Worm (Caenorhabditis elegans): Measurements from ENCODE around the gene rnf-121.

Gene rnf-121

ce11 chrIII:4209188-4209587 lies 38.4 kb upstream of the rnf-121 start, which contains the start of gene phlp-2:
Gene phlp-2 (plus strand): TSS chrIII:4209488.
- TF ChIP-seq alr-1 (tag; optimal IDR thresholded peaks at IDR 0.05; ENCODE audit: borderline replicate concordance) (no peak), ets-5 (GFP tag; IDR thresholded peaks at IDR 0.05) (no peak), vab-15 (tag; optimal IDR thresholded peaks at IDR 0.05) (no peak), skn-1 (tag; optimal IDR thresholded peaks at IDR 0.05) (no peak), ztf-4 (tag; optimal IDR thresholded peaks at IDR 0.05) (no peak), C34B4.2 (tag; optimal IDR thresholded peaks at IDR 0.05) (no peak), jun-1 (tag; optimal IDR thresholded peaks at IDR 0.05) (no peak), nhr-47 (tag; optimal IDR thresholded peaks at IDR 0.05) (no peak)

DNA sequence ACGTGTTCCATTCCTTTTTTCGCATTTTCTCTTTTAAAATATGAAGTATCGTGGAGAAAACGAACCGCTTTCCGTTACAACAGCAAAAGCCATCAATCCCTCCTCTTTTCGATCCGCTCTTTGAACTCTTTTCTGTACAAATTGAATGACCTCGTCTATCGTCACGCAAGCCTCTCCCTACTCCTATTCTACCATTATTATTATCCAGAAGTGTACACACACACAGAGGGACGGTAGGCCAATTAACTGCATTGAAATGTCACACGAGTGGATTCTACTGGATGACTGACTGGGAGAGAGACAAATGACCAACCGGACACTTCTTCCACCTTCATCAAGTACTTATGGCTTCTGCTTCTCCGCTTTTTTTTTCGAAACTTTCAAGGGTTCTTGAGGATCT lies 37.5 kb upstream of the rnf-121 start:
- TF ChIP-seq blmp-1 (tag; optimal IDR thresholded peaks at IDR 0.05) (peak; percentile 29), lin-14 (GFP tag; optimal IDR thresholded peaks at IDR 0.05) (no peak), skn-1 (tag; optimal IDR thresholded peaks at IDR 0.05) (no peak), rnt-1 (tag; optimal IDR thresholded peaks at IDR 0.05) (no peak), pax-3 (tag; optimal IDR thresholded peaks at IDR 0.05) (no peak)

ce11 chrIII:4205751-4206327 lies 35.1 kb upstream of the rnf-121 start, which contains the start of gene R74.8:
Gene R74.8 (plus strand): TSS chrIII:4206277.
- TF ChIP-seq sox-4 (tag; optimal IDR thresholded peaks at IDR 0.05) (no peak), lsy-2 (tag; optimal IDR thresholded peaks at IDR 0.05) (peak in 1 of 2 experiments; percentile 63), blmp-1 (tag; optimal IDR thresholded peaks at IDR 0.05) (peak; percentile 28)

DNA sequence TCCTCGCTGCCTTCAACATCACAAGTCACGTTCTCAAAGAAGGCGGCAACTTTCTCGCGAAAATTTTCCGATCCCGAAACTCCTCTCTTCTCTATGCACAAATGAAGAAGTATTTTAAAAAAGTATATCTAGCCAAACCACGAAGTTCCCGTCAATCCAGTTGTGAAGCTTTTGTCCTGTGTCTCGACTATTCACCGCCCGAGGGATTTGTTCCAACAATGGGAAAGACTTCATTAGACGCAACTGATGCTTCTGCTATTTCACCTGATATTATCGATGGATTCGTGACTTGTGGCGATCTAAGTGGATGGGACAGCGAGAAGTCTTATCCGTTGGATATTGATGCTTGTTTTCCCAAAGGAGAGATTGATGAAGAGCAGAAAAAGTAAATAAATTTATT lies 34.2 kb upstream of the rnf-121 start:
- TF ChIP-seq lin-39 (tag; optimal IDR thresholded peaks at IDR 0.05): no peak
- no peak for TF ChIP-seq sptf-1 (tag; optimal IDR thresholded peaks at IDR 0.05)
- TF ChIP-seq jun-1 (tag; optimal IDR thresholded peaks at IDR 0.05): no peak
- no peak for TF ChIP-seq nhr-85 (tag)
- no peak for TF ChIP-seq nhr-12 (tag; optimal IDR thresholded peaks at IDR 0.05)
- TF ChIP-seq zag-1 (tag; optimal IDR thresholded peaks at IDR 0.05): no peak
- TF ChIP-seq skn-1 (tag; optimal IDR thresholded peaks at IDR 0.05): no peak
- TF ChIP-seq swsn-7 (tag; optimal IDR thresholded peaks at IDR 0.05): no peak
- no peak for TF ChIP-seq lin-35 (GFP tag; optimal IDR thresholded peaks at IDR 0.05)
- TF ChIP-seq xbp-1 (tag; optimal IDR thresholded peaks at IDR 0.05): no peak
- TF ChIP-seq zip-4 (GFP tag; optimal IDR thresholded peaks at IDR 0.05): no peak

- TF ChIP-seq swsn-7 (tag; optimal IDR thresholded peaks at IDR 0.05) (peak; percentile 2), lin-14 (GFP tag; optimal IDR thresholded peaks at IDR 0.05) (peak; percentile 36), lin-39 (tag; optimal IDR thresholded peaks at IDR 0.05) (peak; percentile 8), alr-1 (tag; optimal IDR thresholded peaks at IDR 0.05; ENCODE audit: borderline replicate concordance) (no peak), lin-35 (GFP tag; optimal IDR thresholded peaks at IDR 0.05) (peak in 1 of 2 experiments; percentile 47), ceh-82 (tag; optimal IDR thresholded peaks at IDR 0.05) (peak in 2 of 3 experiments; percentile 11 to 38), snu-23 (GFP tag; optimal IDR thresholded peaks at IDR 0.05) (peak; percentile 18), dpl-1 (GFP tag; optimal IDR thresholded peaks at IDR 0.05) (peak in 1 of 3 experiments; percentile 29), unc-98 (GFP tag; IDR thresholded peaks at IDR 0.05) (no peak), nhr-47 (tag; optimal IDR thresholded peaks at IDR 0.05) (peak; percentile 38), skn-1 (tag; optimal IDR thresholded peaks at IDR 0.05) (peak; percentile 79), irx-1 (tag; optimal IDR thresholded peaks at IDR 0.05) (no peak), efl-1 (optimal IDR thresholded peaks at IDR 0.05) (peak; percentile 19 to 33), efl-1 (GFP tag; optimal IDR thresholded peaks at IDR 0.05 in 1 of 2) (peak in 1 of 2 experiments; percentile 25), lsy-2 (tag; optimal IDR thresholded peaks at IDR 0.05) (peak in 1 of 2 experiments; percentile 66), ces-1 (GFP tag; optimal IDR thresholded peaks at IDR 0.05) (no peak), hlh-4 (tag; optimal IDR thresholded peaks at IDR 0.05) (no peak), fkh-8 (tag; optimal IDR thresholded peaks at IDR 0.05) (peak; percentile 36), zip-4 (GFP tag; optimal IDR thresholded peaks at IDR 0.05) (peak; percentile 82), Y116A8C.19 (tag; optimal IDR thresholded peaks at IDR 0.05; ENCODE audit: borderline replicate concordance) (no peak), mep-1 (tag; optimal IDR thresholded peaks at IDR 0.05) (peak; percentile 36), nhr-20 (tag; optimal IDR thresholded peaks at IDR 0.05) (peak; percentile 1), unc-62 (GFP tag; optimal IDR thresholded peaks at IDR 0.05) (no peak), tlp-1 (tag; optimal IDR thresholded peaks at IDR 0.05) (no peak), blmp-1 (tag; optimal IDR thresholded peaks at IDR 0.05) (peak; percentile 29), egl-13 (tag; optimal IDR thresholded peaks at IDR 0.05) (no peak), snpc-4 (tag; optimal IDR thresholded peaks at IDR 0.05) (no peak), lin-15B (tag; optimal IDR thresholded peaks at IDR 0.05) (peak; percentile 21), nhr-71 (tag; optimal IDR thresholded peaks at IDR 0.05) (peak; percentile 41)
These were observed 33.3 kb upstream of the rnf-121 start, which contains the start of the genes pelo-1 and R74.7 for ce11 chrIII:4204072-4204471. Gene pelo-1 (minus strand): TSS chrIII:4204222. Gene R74.7 (plus strand): TSS chrIII:4204429.
